Worm (Caenorhabditis elegans): ENCODE measurements around the gene F11A5.18.

The F11A5.18 gene

DNA sequence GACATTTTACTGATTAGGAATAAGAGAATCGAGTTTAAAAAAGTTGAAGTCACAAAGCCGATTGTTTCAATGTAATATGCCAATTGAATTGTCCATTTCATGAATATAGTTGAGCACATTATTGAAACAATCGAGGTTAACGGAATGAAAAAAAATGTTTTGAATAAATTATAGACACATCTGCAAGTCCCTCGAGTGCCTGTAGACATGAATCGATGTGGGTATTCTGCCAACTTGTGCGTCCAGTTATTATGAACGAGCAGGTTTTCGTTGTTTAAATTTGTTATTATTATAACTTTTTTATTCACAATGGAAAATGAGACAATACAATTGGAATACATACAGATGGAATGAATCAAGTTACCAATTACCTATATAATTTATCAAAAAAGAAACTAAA is 44.3 kb upstream of the F11A5.18 start, which contains the start of gene str-99:
str-99 (minus strand) TSS at position 101 of the 400 bp plus-strand sequence.
- no peak for TF ChIP-seq eyg-1 (tag; optimal IDR thresholded peaks at IDR 0.05)
- no peak for TF ChIP-seq ceh-9 (tag; optimal IDR thresholded peaks at IDR 0.05)
- no peak for TF ChIP-seq ztf-16 (tag; optimal IDR thresholded peaks at IDR 0.05)
- no peak for TF ChIP-seq pros-1 (tag; optimal IDR thresholded peaks at IDR 0.05)
- TF ChIP-seq unc-42 (tag; optimal IDR thresholded peaks at IDR 0.05): no peak
- no peak for TF ChIP-seq fkh-6 (tag; optimal IDR thresholded peaks at IDR 0.05)
- TF ChIP-seq che-1 (tag; optimal IDR thresholded peaks at IDR 0.05): no peak
- no peak for TF ChIP-seq odd-2 (tag; optimal IDR thresholded peaks at IDR 0.05)
- no peak for TF ChIP-seq pat-9 (tag; optimal IDR thresholded peaks at IDR 0.05)
- TF ChIP-seq dmd-4 (tag; optimal IDR thresholded peaks at IDR 0.05; ENCODE audit: borderline replicate concordance): no peak
- no peak for TF ChIP-seq npax-4 (tag; optimal IDR thresholded peaks at IDR 0.05)
- TF ChIP-seq K02D7.2 (tag; optimal IDR thresholded peaks at IDR 0.05): no peak

DNA sequence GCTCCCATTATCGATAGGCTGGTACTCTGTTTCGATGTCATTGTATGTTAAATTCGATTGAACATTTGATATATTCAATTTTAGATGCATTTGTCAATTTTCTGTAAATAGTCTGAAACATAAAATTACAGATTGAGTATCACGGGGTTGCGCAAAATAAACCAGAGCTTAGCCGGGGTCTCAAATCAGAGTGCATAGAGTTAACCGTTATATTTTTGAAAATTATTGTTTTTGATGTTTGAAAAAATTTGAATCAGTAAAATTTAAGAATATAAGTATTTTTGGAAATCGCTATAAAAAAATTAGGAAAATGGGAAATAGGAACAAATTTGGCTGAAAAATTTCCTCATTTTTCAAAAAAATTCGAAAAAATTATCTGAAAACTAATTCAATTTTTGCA is 43.1 kb upstream of the F11A5.18 start, which contains the start of gene F10A3.17:
F10A3.17 (minus strand) TSS at position 101 of the 400 bp plus-strand sequence.
- no peak for TF ChIP-seq mec-3 (tag; optimal IDR thresholded peaks at IDR 0.05; ENCODE audit: borderline replicate concordance)
- no peak for TF ChIP-seq C08G9.2 (tag; optimal IDR thresholded peaks at IDR 0.05)
- no peak for TF ChIP-seq ceh-24 (tag; optimal IDR thresholded peaks at IDR 0.05)
- no peak for TF ChIP-seq che-1 (tag; optimal IDR thresholded peaks at IDR 0.05)
- TF ChIP-seq tbx-2 (tag; optimal IDR thresholded peaks at IDR 0.05): no peak
- TF ChIP-seq ztf-16 (tag; optimal IDR thresholded peaks at IDR 0.05): no peak
- TF ChIP-seq dmd-4 (tag; optimal IDR thresholded peaks at IDR 0.05; ENCODE audit: borderline replicate concordance): no peak
- no peak for TF ChIP-seq ceh-34 (tag; optimal IDR thresholded peaks at IDR 0.05)
- no peak for TF ChIP-seq tbx-7 (tag; optimal IDR thresholded peaks at IDR 0.05)
- TF ChIP-seq pros-1 (tag; optimal IDR thresholded peaks at IDR 0.05): no peak
- no peak for TF ChIP-seq elt-2 (tag; optimal IDR thresholded peaks at IDR 0.05)
- TF ChIP-seq lim-6 (tag; optimal IDR thresholded peaks at IDR 0.05): no peak
- TF ChIP-seq fkh-10 (GFP tag; optimal IDR thresholded peaks at IDR 0.05): no peak
- TF ChIP-seq zip-5 (tag; optimal IDR thresholded peaks at IDR 0.05): no peak
- no peak for TF ChIP-seq pax-1 (tag; optimal IDR thresholded peaks at IDR 0.05)

DNA sequence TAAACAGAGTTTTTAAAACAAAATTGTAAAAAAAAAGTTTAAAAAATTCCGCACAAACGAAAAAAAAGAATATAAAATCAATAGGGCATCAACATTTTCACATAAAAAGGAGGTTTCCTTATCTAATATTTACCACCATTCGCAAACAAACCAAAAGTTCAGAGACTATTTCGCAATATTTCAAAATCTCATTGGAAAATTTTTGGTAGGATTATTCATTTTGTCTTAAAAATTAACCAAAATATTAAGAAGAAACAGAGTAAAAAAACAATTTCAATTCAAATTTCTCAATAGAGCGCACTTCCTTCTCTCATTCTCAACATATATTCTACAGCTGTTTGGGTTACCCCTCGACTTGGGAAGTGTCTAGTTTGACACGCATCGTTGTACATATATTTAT is 42.6 kb upstream of the F11A5.18 start:
- TF ChIP-seq ceh-31 (tag; optimal IDR thresholded peaks at IDR 0.05) (no peak), pqm-1 (tag; optimal IDR thresholded peaks at IDR 0.05) (no peak), pax-1 (tag; optimal IDR thresholded peaks at IDR 0.05) (no peak), K02D7.2 (tag; optimal IDR thresholded peaks at IDR 0.05) (no peak), odd-2 (tag; optimal IDR thresholded peaks at IDR 0.05) (no peak), ceh-14 (tag; optimal IDR thresholded peaks at IDR 0.05) (no peak), nhr-232 (tag; optimal IDR thresholded peaks at IDR 0.05) (no peak), ceh-2 (tag; optimal IDR thresholded peaks at IDR 0.05) (no peak), Y22D7AL.16 (tag; optimal IDR thresholded peaks at IDR 0.05) (no peak), tbx-2 (tag; optimal IDR thresholded peaks at IDR 0.05) (no peak), unc-3 (GFP tag; conservative IDR thresholded peaks at IDR 0.05) (no peak), unc-3 (tag; optimal IDR thresholded peaks at IDR 0.05) (no peak), fkh-10 (GFP tag; optimal IDR thresholded peaks at IDR 0.05) (no peak), ztf-16 (tag; optimal IDR thresholded peaks at IDR 0.05) (no peak), ama-1 (optimal IDR thresholded peaks at IDR 0.05) (no peak), ceh-30 (tag; optimal IDR thresholded peaks at IDR 0.05) (no peak), sox-2 (GFP tag; IDR thresholded peaks at IDR 0.05) (no peak), ceh-18 (tag; optimal IDR thresholded peaks at IDR 0.05) (no peak), unc-42 (tag; optimal IDR thresholded peaks at IDR 0.05) (no peak), hlh-8 (tag; optimal IDR thresholded peaks at IDR 0.05) (no peak), sdc-2 (tag; optimal IDR thresholded peaks at IDR 0.05) (no peak)

ce11 chrV:16162124-16162735 is 40.5 kb upstream of the F11A5.18 start, which contains the start of the genes str-109 and F10A3.11:
str-109 (minus strand) TSS chrV:16162224.
F10A3.11 (plus strand) TSS chrV:16162685.
- TF ChIP-seq K02D7.2 (tag; optimal IDR thresholded peaks at IDR 0.05) (no peak), C38D4.7 (GFP tag; optimal IDR thresholded peaks at IDR 0.05) (no peak), elt-4 (tag; optimal IDR thresholded peaks at IDR 0.05) (no peak), zip-5 (tag; optimal IDR thresholded peaks at IDR 0.05) (no peak), syd-9 (tag; optimal IDR thresholded peaks at IDR 0.05) (no peak), pat-9 (tag; optimal IDR thresholded peaks at IDR 0.05) (no peak), madf-2 (tag; optimal IDR thresholded peaks at IDR 0.05) (no peak), sox-4 (tag; optimal IDR thresholded peaks at IDR 0.05) (no peak), ttx-3 (tag; optimal IDR thresholded peaks at IDR 0.05) (no peak), pha-4 (tag; optimal IDR thresholded peaks at IDR 0.05) (no peak), hlh-6 (tag; optimal IDR thresholded peaks at IDR 0.05) (no peak), K09A11.1 (tag; optimal IDR thresholded peaks at IDR 0.05; ENCODE audit: insufficient read depth) (no peak), F13H6.1 (tag; optimal IDR thresholded peaks at IDR 0.05) (no peak), ztf-16 (tag; optimal IDR thresholded peaks at IDR 0.05) (no peak), pqm-1 (tag; optimal IDR thresholded peaks at IDR 0.05) (no peak), ahr-1 (tag; optimal IDR thresholded peaks at IDR 0.05) (no peak), ceh-31 (tag; optimal IDR thresholded peaks at IDR 0.05) (no peak), hlh-8 (tag; optimal IDR thresholded peaks at IDR 0.05) (no peak)
